Fruit fly (Drosophila melanogaster) whole organism, embryonic: ENCODE results near the gene Spase25.

Experiments
- Ada2b ChIP-seq: fragments of 200-800 bp; sonication (Bioruptor generic); IDR thresholded peaks from 2 replicates; pipeline ENCODE4 v1.3.6; 2022; ENCODE audit warnings: missing biosample characterization, missing genetic modification characterization
- Bdp1 ChIP-seq: fragments of 200-800 bp; sonication (Bioruptor generic); optimal IDR thresholded peaks from 3 replicates; lab custom pipeline; 2016; ENCODE audit warnings: missing biosample characterization, missing genetic modification characterization
- CG10366 ChIP-seq: fragments of 200-800 bp; sonication (Bioruptor generic); IDR thresholded peaks from 2 replicates; pipeline ENCODE4 v1.3.6; 2022; ENCODE audit warnings: missing biosample characterization, missing genetic modification characterization
- CG11695 ChIP-seq: fragments of 200-800 bp; sonication (Bioruptor generic); IDR thresholded peaks from 3 replicates; pipeline ENCODE4 v1.3.6; 2022; ENCODE audit warnings: missing biosample characterization, missing genetic modification characterization
- CG12659 ChIP-seq: fragments of 200-800 bp; sonication (Bioruptor generic); optimal IDR thresholded peaks from 3 replicates; lab custom pipeline; 2017; ENCODE audit warnings: mild to moderate bottlenecking, missing biosample characterization, missing genetic modification reagents, missing genetic modification characterization
- CG13624 ChIP-seq: fragments of 200-800 bp; sonication (Bioruptor generic); optimal IDR thresholded peaks from 2 replicates; lab custom pipeline; 2016; ENCODE audit warnings: missing biosample characterization, missing genetic modification characterization
- CG14441 ChIP-seq: fragments of 200-800 bp; sonication (Bioruptor generic); IDR thresholded peaks from 2 replicates; pipeline ENCODE4 v1.3.6; 2022; ENCODE audit warnings: missing biosample characterization, missing genetic modification characterization
- CG14667 ChIP-seq: fragments of 200-800 bp; sonication (Bioruptor generic); IDR thresholded peaks from 2 replicates; pipeline ENCODE4 v1.3.6; 2022; ENCODE audit warnings: missing biosample characterization, missing genetic modification characterization
- CG14710 ChIP-seq: fragments of 200-800 bp; sonication (Bioruptor generic); optimal IDR thresholded peaks from 3 replicates; lab custom pipeline; 2019; ENCODE audit warnings: missing biosample characterization, mild to moderate bottlenecking, missing genetic modification characterization, moderate library complexity
- CG16863 ChIP-seq: fragments of 200-800 bp; sonication (Bioruptor generic); optimal IDR thresholded peaks from 3 replicates; lab custom pipeline; 2016; ENCODE audit warnings: missing biosample characterization, missing genetic modification characterization
- CG1832 ChIP-seq: fragments of 200-800 bp; sonication (Bioruptor generic); optimal IDR thresholded peaks from 2 replicates; lab custom pipeline; 2017; ENCODE audit warnings: missing biosample characterization, mild to moderate bottlenecking, missing genetic modification characterization, inconsistent platforms
- CG2120 ChIP-seq: fragments of 200-800 bp; sonication (Bioruptor generic); optimal IDR thresholded peaks from 3 replicates; lab custom pipeline; 2016; ENCODE audit warnings: missing biosample characterization, missing genetic modification characterization
- CG2199 ChIP-seq: fragments of 200-800 bp; sonication (Bioruptor generic); IDR thresholded peaks from 3 replicates; pipeline ENCODE4 v1.3.6; 2022; ENCODE audit warnings: missing biosample characterization, missing genetic modification characterization
- CG30431 ChIP-seq: fragments of 200-800 bp; sonication (Bioruptor generic); optimal IDR thresholded peaks from 2 replicates; lab custom pipeline; 2017; ENCODE audit warnings: missing biosample characterization, missing genetic modification characterization
- CG33557 ChIP-seq: fragments of 200-800 bp; sonication (Bioruptor generic); optimal IDR thresholded peaks from 2 replicates; lab custom pipeline; 2019; ENCODE audit warnings: missing biosample characterization, mild to moderate bottlenecking, missing genetic modification characterization, moderate library complexity
- CG7556 ChIP-seq: fragments of 200-800 bp; sonication (Bioruptor generic); optimal IDR thresholded peaks from 2 replicates; lab custom pipeline; 2017; ENCODE audit warnings: missing biosample characterization, mild to moderate bottlenecking, missing genetic modification characterization
- CG8281 ChIP-seq: fragments of 200-800 bp; sonication (Bioruptor generic); optimal IDR thresholded peaks from 2 replicates; lab custom pipeline; 2018; ENCODE audit warnings: missing biosample characterization, mild to moderate bottlenecking, missing genetic modification characterization, moderate library complexity
- CTCF ChIP-seq: fragments of 200-800 bp; sonication (Bioruptor generic); optimal IDR thresholded peaks from 2 replicates; lab custom pipeline; 2017; ENCODE audit warnings: missing biosample characterization, mild to moderate bottlenecking, missing genetic modification characterization, moderate library complexity
- Eip74EF ChIP-seq, 2 experiments: fragments of 200-800 bp in 1 of 2; fragments of >200 bp in 1 of 2; sonication (Bioruptor generic) in 1 of 2; optimal IDR thresholded peaks; 2 replicates each; lab custom pipeline; 2017 to 2019; ENCODE audit warnings: missing biosample characterization in 2 of 2, missing genetic modification characterization in 2 of 2, mild to moderate bottlenecking in 1 of 2, moderate library complexity in 1 of 2
- Ets65A ChIP-seq: fragments of 200-800 bp; sonication (Bioruptor generic); peaks from one replicate; lab custom pipeline; 2016; ENCODE audit warnings: missing biosample characterization, missing genetic modification characterization
- HLH4C ChIP-seq: fragments of 200-800 bp; sonication (Bioruptor generic); IDR thresholded peaks from 3 replicates; pipeline ENCODE4 v1.3.6; 2022; ENCODE audit warnings: missing biosample characterization, missing genetic modification characterization; ENCODE audit not compliant: partially characterized antibody
- HLH54F ChIP-seq: fragments of 200-800 bp; sonication (Bioruptor generic); optimal IDR thresholded peaks from 3 replicates; lab custom pipeline; 2016; ENCODE audit warnings: missing biosample characterization, missing genetic modification characterization
- HmgZ ChIP-seq: fragments of 200-800 bp; sonication (Bioruptor generic); optimal IDR thresholded peaks from 2 replicates; lab custom pipeline; 2018; ENCODE audit warnings: missing biosample characterization, mild to moderate bottlenecking, missing genetic modification characterization
- Lim3 ChIP-seq: fragments of 200-800 bp; sonication (Bioruptor generic); IDR thresholded peaks from 2 replicates; pipeline ENCODE4 v1.3.6; 2022; ENCODE audit warnings: missing biosample characterization, missing genetic modification characterization
- Mrtf ChIP-seq: fragments of 200-800 bp; sonication (Bioruptor generic); IDR thresholded peaks from 3 replicates; pipeline ENCODE4 v1.3.6; 2022; ENCODE audit warnings: missing biosample characterization, missing genetic modification characterization
- Neu2 ChIP-seq: fragments of 200-800 bp; sonication (Bioruptor generic); optimal IDR thresholded peaks from 3 replicates; lab custom pipeline; 2016; ENCODE audit warnings: missing biosample characterization, missing genetic modification characterization, borderline replicate concordance
- Nf-YB ChIP-seq: fragments of 200-800 bp; sonication (Bioruptor generic); optimal IDR thresholded peaks from 3 replicates; lab custom pipeline; 2019; ENCODE audit warnings: missing biosample characterization, mild to moderate bottlenecking, missing genetic modification characterization, moderate library complexity
- Opbp ChIP-seq: fragments of 200-800 bp; sonication (Bioruptor generic); IDR thresholded peaks from 3 replicates; pipeline ENCODE4 v1.3.6; 2022; ENCODE audit warnings: missing biosample characterization, missing genetic modification characterization; ENCODE audit not compliant: partially characterized antibody
- Ptx1 ChIP-seq: fragments of 200-800 bp; sonication (Bioruptor generic); IDR thresholded peaks from 2 replicates; pipeline ENCODE4 v1.3.6; 2022; ENCODE audit warnings: missing biosample characterization, missing genetic modification characterization
- Scr ChIP-seq: fragments of 200-800 bp; sonication (Bioruptor generic); IDR thresholded peaks from 2 replicates; pipeline ENCODE4 v1.3.6; 2022; ENCODE audit warnings: missing biosample characterization, missing genetic modification characterization; ENCODE audit not compliant: partially characterized antibody
- Sry-β ChIP-seq: fragments of 200-800 bp; sonication (Bioruptor generic); optimal IDR thresholded peaks from 2 replicates; lab custom pipeline; 2018; ENCODE audit warnings: missing biosample characterization, mild to moderate bottlenecking, missing genetic modification characterization, moderate library complexity
- cato ChIP-seq: fragments of 200-800 bp; sonication (Bioruptor generic); optimal IDR thresholded peaks from 2 replicates; lab custom pipeline; 2016; ENCODE audit warnings: missing biosample characterization, missing genetic modification characterization, borderline replicate concordance
- dpn ChIP-seq, 2 experiments: fragments of 200-800 bp; sonication (Bioruptor generic); optimal IDR thresholded peaks; 3 replicates each; lab custom pipeline; 2016; ENCODE audit warnings: missing biosample characterization in 2 of 2, missing genetic modification characterization in 2 of 2
- fd3F ChIP-seq: fragments of 200-800 bp; sonication (Bioruptor generic); optimal IDR thresholded peaks from 2 replicates; lab custom pipeline; 2018; ENCODE audit warnings: missing biosample characterization, mild to moderate bottlenecking, missing genetic modification characterization, moderate library complexity
- fd64A ChIP-seq: fragments of 200-800 bp; sonication (Bioruptor generic); optimal IDR thresholded peaks from 3 replicates; lab custom pipeline; 2018; ENCODE audit warnings: missing biosample characterization, mild to moderate bottlenecking, missing genetic modification characterization
- h ChIP-seq: fragments of >200 bp; optimal IDR thresholded peaks from 2 replicates; lab custom pipeline; 2017
- ham ChIP-seq: fragments of 200-800 bp; sonication (Bioruptor generic); IDR thresholded peaks from 2 replicates; pipeline ENCODE4 v1.3.6; 2022; ENCODE audit warnings: missing biosample characterization, missing genetic modification characterization
- jigr1 ChIP-seq: fragments of 200-800 bp; sonication (Bioruptor generic); IDR thresholded peaks from 3 replicates; pipeline ENCODE4 v1.3.6; 2022; ENCODE audit warnings: missing biosample characterization, missing genetic modification characterization
- kni ChIP-seq: fragments of 200-800 bp; sonication (Bioruptor generic); optimal IDR thresholded peaks from 3 replicates; lab custom pipeline; 2017; ENCODE audit warnings: mild to moderate bottlenecking, missing biosample characterization, missing genetic modification reagents, missing genetic modification characterization
- lab ChIP-seq: fragments of 200-800 bp; sonication (Bioruptor generic); optimal IDR thresholded peaks from 3 replicates; lab custom pipeline; 2017; ENCODE audit warnings: missing biosample characterization, missing genetic modification characterization, mild to moderate bottlenecking, moderate library complexity, missing genetic modification reagents
- nmo ChIP-seq: fragments of 200-800 bp; sonication (Bioruptor generic); optimal IDR thresholded peaks from 2 replicates; lab custom pipeline; 2018; ENCODE audit warnings: missing biosample characterization, mild to moderate bottlenecking, missing genetic modification characterization, moderate library complexity
- onecut ChIP-seq: fragments of 200-800 bp; sonication (Bioruptor generic); IDR thresholded peaks from 2 replicates; pipeline ENCODE4 v1.3.6; 2022; ENCODE audit warnings: missing biosample characterization, missing genetic modification characterization
- phol ChIP-seq: fragments of 200-800 bp; sonication (Bioruptor generic); optimal IDR thresholded peaks from 3 replicates; lab custom pipeline; 2018; ENCODE audit warnings: missing biosample characterization, mild to moderate bottlenecking, missing genetic modification characterization, moderate library complexity
- pros ChIP-seq: fragments of 200-800 bp; sonication (Bioruptor generic); optimal IDR thresholded peaks from 3 replicates; lab custom pipeline; 2019; ENCODE audit warnings: missing biosample characterization, mild to moderate bottlenecking, missing genetic modification characterization, moderate library complexity
- ranshi ChIP-seq: fragments of 200-800 bp; sonication (Bioruptor generic); IDR thresholded peaks from 2 replicates; pipeline ENCODE4 v1.3.6; 2022; ENCODE audit warnings: missing biosample characterization, missing genetic modification characterization
- tin ChIP-seq: fragments of 200-800 bp; sonication (Bioruptor generic); optimal IDR thresholded peaks from 3 replicates; lab custom pipeline; 2016; ENCODE audit warnings: missing biosample characterization, missing genetic modification characterization
- wor ChIP-seq: fragments of 200-800 bp; sonication (Bioruptor generic); IDR thresholded peaks from 2 replicates; pipeline ENCODE4 v1.3.6; 2022; ENCODE audit warnings: missing biosample characterization, missing genetic modification characterization

The Spase25 gene

DNA sequence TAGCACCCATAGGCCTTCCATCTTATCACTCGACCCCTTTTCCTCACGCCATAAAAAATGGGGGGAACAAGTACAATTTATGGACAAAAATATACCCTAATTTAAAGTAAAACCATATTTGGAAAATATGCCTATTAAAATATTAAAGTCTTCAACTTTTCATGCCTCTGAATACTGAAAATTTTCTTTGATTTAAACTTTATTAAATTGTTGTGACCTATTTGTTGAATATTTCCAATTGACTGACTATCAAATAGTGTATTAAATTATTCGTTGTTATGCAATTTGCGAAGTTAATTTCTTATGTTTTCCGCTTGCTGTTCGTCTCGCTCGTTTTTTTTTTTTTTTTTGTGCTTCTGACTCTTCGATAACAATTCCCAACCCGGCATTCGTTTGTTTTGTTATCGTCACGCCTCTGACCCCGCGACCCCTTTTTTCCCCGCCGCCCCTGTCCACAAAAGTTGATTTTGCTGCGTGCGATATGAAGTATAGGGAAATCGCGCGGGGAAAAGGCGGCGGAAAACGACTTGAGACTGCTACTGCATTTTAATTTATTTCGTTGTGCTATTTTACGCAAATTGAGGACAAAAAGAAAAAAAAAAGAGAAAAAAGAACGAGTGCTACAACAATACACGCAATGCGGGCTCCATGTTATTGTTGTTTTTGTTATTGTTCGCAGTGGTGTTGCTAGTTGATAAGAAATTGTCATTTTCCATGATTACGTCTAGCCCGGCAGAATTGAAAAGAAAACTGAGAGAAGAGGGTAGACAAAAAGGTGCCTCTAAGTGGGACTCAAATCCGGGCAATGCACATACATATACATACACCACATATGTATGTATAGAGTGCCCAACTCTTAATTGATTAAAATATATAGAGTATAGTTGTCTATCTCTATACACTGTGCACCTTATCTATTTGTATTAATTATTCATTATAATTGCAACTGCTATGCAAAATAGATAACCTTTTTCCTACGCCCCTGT lies 36.8 kb downstream of the Spase25 start (continued):
- TF ChIP-seq HLH4C (GFP tag; lab: Robert Waterston, UW) (no peak), Lim3 (GFP tag; lab: Robert Waterston, UW) (no peak), lab (GFP tag; lab: Kevin White, UChicago) (peak; percentile 78), Sry-β (GFP tag; lab: Kevin White, UChicago) (no peak), Scr (GFP tag; lab: Robert Waterston, UW) (no peak), Ets65A (GFP tag; lab: Kevin White, UChicago) (no peak), h (no peak), CG2120 (GFP tag; lab: Kevin White, UChicago) (peak; percentile 59), ranshi (GFP tag; lab: Robert Waterston, UW) (0 out of 2 replicates have a peak, but pooled peaks have one; percentile 38), CG13624 (GFP tag; lab: Kevin White, UChicago) (peak; percentile 40), Eip74EF (GFP tag; optimal IDR thresholded peaks at IDR 0.05; lab: Kevin White, UChicago) (peak in 1 of 2 experiments; percentile 69), CG14667 (GFP tag; lab: Robert Waterston, UW) (0 out of 2 replicates have a peak, but pooled peaks have one; percentile 26), Ptx1 (GFP tag; lab: Robert Waterston, UW) (peak; percentile 80), onecut (GFP tag; lab: Robert Waterston, UW) (peak; percentile 16; the same call in 1 of the 2 replicates), CG14710 (tag; lab: Kevin White, UChicago) (peak; percentile 55), Mrtf (GFP tag; lab: Robert Waterston, UW) (0 out of 3 replicates have a peak, but pooled peaks have one; percentile 42), HLH54F (GFP tag; lab: Kevin White, UChicago) (no peak), Nf-YB (peak; percentile 40), CG16863 (GFP tag; lab: Kevin White, UChicago) (no peak), Bdp1 (GFP tag; lab: Kevin White, UChicago) (no peak), CG30431 (GFP tag; lab: Kevin White, UChicago) (no peak), CTCF (no peak), Neu2 (no peak), Ada2b (GFP tag; lab: Robert Waterston, UW) (peak; percentile 71)
- TF ChIP-seq, all 482 proteins: peak for 236

DNA sequence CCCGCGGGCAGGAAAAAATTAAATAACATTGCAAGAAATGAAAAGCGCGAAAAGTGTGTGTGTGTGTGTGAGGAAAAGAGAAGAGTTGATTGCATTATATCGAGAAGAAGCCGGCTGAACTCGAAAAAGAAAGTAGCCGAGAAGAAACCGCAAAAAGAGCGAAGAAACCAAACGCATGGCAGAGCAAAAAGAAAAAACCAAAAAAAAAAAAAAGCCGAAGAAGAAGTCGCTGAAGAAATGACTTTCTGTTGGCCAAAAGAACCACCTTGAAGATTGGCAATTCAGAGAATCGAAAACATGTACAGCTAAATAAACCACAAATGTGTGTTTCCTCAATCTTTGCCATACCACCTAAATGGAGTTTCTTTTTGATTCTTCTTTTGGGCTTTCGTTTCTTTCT lies 38.9 kb downstream of the Spase25 start:
- TF ChIP-seq CG1832, result no peak
- TF ChIP-seq CG11695, result no peak
- TF ChIP-seq Opbp (GFP tag; lab: Robert Waterston, UW), result no peak
- no peak for TF ChIP-seq CG33557 (GFP tag; lab: Kevin White, UChicago)
- TF ChIP-seq wor (GFP tag; lab: Robert Waterston, UW), result no peak
- TF ChIP-seq CG14441 (GFP tag; lab: Robert Waterston, UW), result no peak
- no peak for TF ChIP-seq HmgZ (tag; lab: Kevin White, UChicago)
- TF ChIP-seq ham (GFP tag; lab: Robert Waterston, UW), result no peak
- no peak for TF ChIP-seq cato (GFP tag; lab: Kevin White, UChicago)

DNA sequence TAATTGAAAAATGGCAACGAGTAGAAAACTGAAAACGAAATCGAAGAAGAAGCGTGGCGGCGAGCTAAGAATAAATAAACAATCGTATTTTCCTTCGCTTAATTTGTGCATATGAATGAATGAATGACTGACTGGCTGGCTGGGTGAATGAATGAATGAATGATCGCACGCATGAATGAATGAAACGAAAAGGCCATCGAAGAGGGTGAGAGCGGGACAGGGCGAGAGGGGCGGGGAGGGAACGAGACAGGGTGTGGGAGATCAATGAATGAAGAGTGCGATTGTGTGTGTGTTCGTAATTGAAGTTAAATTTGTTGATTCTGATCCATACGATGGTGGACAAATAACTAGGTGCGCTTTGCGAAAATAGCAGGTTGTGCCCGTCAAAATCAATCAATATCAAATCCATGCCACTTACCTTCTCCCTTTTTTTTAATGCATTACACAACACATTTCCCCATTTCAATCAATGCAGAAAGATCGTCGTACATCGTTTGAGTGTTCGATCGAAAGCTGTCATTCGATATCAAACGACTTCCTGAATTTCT lies 42.1 kb downstream of the Spase25 start:
- no peak for TF ChIP-seq CG12659 (GFP tag; lab: Kevin White, UChicago)
- no peak for TF ChIP-seq tin (GFP tag; lab: Kevin White, UChicago)
- peak; percentile 99 for TF ChIP-seq CG8281
- TF ChIP-seq nmo (GFP tag; lab: Kevin White, UChicago), result no peak
- TF ChIP-seq jigr1 (GFP tag; lab: Robert Waterston, UW), result no peak
- TF ChIP-seq CG7556 (GFP tag; lab: Kevin White, UChicago), result no peak
- no peak for TF ChIP-seq fd3F (GFP tag; lab: Kevin White, UChicago)
- peak; percentile 1 for TF ChIP-seq phol (tag; lab: Kevin White, UChicago)
- TF ChIP-seq CG14710 (tag; lab: Kevin White, UChicago), result no peak
- peak; percentile 53; the same call in 1 of the 3 replicates for TF ChIP-seq CG2199 (GFP tag; lab: Robert Waterston, UW)
- TF ChIP-seq pros (GFP tag; lab: Kevin White, UChicago), result peak; percentile 3
- TF ChIP-seq kni (GFP tag; lab: Kevin White, UChicago), result peak; percentile 1
- TF ChIP-seq CG10366 (GFP tag; lab: Robert Waterston, UW), result no peak
- TF ChIP-seq dpn (GFP tag; optimal IDR thresholded peaks at IDR 0.05; lab: Kevin White, UChicago), result no peak
- no peak for TF ChIP-seq fd64A (GFP tag; lab: Kevin White, UChicago)
